Worm (Caenorhabditis elegans): ENCODE results near the gene hpa-1.

- TF ChIP-seq lin-11 (tag; optimal IDR thresholded peaks at IDR 0.05) (no peak), hlh-15 (tag; optimal IDR thresholded peaks at IDR 0.05) (no peak), tbx-2 (tag; optimal IDR thresholded peaks at IDR 0.05) (no peak)
Observed at ce11 chrIV:16199831-16200230, 33.1 kb downstream of the hpa-1 start.

Data from whole organism, late embryonic.